Fruit fly (Drosophila melanogaster): ENCODE results near the gene CG13358.

CG13358 gene

DNA sequence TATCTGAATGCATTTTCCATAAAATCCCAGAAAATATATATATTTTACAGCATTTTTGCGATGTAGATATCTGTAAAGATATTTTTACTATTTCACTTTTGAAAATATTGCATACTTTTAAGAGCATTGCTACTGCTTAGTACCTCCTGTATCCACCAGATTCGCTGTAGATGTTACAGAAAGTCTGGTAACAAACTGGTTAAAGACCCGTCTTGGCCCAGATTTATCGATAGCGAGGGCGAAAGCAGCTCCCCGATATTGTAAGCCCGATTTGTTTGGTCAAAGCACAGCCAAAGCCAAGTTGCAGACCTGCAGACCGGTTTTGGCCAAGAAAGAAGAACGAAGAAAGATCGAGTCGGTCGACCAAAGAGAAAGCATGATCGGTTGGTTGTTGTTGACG, 20.3 kb downstream of the CG13358 start, which contains the start of gene tw:
Gene tw (plus strand): TSS at position 291 of the 400 bp plus-strand sequence.
- TF ChIP-seq CTCF (optimal IDR thresholded peaks at IDR 0.05): peak; percentile 82 to 87
- no peak for TF ChIP-seq CG8478 (optimal IDR thresholded peaks at IDR 0.05)

DNA sequence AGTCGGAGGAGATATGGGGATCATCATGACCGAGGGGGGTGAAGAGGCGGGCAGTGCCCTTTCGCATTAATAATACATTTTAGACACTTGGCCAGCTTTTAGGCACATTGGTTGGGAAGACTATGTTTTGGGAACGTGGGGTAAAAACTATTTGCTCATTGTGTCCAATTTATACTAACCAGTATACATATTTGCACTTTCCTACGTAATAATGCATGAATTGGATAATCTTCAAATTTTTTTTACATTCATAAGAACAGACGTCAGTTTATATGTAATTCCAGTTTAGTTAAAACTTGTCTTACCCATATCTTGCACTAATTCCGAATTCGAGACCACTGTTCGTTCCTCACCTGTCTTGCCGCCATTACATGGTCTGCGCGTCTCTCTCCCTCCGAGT, 25.4 kb downstream of the CG13358 start:
- TF ChIP-seq CG8478 (optimal IDR thresholded peaks at IDR 0.05) (no peak), CTCF (optimal IDR thresholded peaks at IDR 0.05) (no peak)

DNA sequence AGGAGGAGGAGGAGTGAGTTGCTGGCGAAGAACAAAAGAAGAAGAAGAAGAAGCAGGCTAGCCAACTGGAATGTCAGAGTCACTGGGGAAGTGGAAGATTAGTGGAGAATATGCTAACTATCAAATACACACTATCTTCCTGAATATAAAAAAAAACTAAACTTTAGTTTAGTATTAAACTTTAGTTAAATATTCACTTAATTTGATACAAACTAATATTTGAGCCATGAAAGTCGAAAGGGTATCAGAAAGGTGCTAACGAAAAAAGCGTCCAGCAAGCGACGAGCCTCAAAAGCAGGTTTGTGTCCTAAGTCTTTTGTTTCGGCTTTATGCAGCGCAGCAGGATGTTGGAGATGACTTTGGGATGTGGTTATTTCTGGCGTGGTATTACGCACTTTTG, 29.5 kb downstream of the CG13358 start:
- TF ChIP-seq CG8478 (optimal IDR thresholded peaks at IDR 0.05) (no peak), CTCF (optimal IDR thresholded peaks at IDR 0.05) (no peak)

DNA sequence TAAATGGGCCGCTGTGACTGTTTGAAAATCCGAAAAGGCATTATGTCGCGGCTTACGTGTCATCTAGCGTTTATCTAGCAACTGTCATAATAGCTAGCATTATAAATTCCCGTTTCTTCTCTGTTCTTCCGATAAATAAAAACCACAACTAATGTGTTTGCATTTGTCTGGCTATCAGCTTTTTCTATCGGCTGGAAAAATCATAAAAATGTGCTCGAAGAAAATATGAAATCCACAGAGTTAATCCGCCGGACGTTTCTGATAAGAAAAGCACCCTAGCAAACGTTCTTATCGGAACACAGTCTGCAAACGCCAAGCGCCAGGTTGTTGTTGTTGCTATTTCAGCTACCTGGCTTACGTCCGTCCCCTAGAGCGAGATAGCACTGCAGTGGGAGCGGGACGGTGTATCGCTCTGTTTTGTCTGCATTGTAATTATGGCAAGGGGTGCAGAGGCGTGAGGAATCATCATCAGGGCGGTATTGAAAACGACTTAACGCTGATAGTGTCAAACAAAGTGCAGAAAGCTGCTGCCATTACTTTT, 30.5 kb downstream of the CG13358 start:
- TF ChIP-seq CTCF (optimal IDR thresholded peaks at IDR 0.05) (no peak), CG8478 (optimal IDR thresholded peaks at IDR 0.05) (no peak)

DNA sequence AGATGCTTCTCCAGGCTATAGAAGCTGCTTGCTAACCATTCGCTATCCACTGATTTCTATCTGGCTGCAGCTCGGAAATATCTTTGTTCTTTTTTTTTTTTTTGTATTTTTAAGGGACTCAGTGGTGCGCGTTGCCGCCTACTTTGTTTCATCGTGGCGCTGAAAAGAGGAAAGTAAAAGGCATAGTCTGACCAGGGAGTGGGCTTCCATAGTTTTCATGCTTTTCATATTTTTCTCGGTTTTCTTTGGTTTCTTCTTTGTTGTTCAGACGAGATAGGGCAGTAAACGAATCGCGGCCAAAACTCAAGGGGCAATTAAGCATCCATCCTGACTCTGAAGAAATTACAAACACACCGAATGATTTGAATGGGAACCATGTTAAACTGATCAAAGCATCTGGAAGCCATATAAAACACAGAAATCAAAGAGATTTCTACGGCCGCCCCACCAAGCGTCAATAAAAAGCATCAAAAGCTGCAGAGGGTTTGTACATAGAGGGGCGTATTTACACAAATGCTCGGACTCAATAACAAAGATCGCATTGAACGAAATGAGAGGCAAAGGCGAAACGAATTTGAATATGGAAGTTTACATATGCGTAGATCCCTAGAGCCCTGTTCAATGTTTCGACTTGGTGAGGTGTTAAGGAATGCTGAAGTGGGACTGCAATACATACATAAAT, 32.3 kb downstream of the CG13358 start:
- TF ChIP-seq CTCF (optimal IDR thresholded peaks at IDR 0.05): no peak
- TF ChIP-seq CG8478 (optimal IDR thresholded peaks at IDR 0.05): no peak

DNA sequence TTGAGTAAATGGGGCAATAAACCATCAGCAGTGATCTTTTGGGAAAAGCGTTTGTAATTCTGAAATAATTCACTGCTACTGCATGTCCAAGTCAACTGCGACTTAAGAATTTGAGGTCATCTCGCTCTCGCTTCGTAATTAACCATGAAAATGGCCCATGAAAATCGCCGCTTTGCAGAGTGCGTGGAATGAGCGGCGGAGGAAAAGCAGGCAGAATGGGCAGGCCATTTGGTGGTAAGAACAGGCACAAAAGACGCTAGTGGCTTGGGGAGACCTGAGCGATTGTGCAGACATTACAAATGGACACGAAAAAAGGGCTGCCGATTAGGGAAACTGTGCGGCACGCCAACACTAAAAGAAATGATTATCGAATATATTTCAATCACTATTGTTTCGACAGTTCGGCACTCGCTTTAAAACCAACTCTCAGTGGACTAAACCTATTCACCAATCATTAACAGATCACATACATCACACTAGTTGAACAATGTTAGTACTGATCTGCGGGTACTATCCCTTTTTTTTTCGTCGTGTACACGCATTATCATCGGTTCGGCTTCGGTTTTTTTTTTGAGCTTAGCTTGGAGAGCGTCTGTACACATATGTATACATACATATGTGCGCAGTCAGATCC, 33.2 kb downstream of the CG13358 start:
- TF ChIP-seq CTCF (optimal IDR thresholded peaks at IDR 0.05) (no peak), CG8478 (optimal IDR thresholded peaks at IDR 0.05) (no peak)

DNA sequence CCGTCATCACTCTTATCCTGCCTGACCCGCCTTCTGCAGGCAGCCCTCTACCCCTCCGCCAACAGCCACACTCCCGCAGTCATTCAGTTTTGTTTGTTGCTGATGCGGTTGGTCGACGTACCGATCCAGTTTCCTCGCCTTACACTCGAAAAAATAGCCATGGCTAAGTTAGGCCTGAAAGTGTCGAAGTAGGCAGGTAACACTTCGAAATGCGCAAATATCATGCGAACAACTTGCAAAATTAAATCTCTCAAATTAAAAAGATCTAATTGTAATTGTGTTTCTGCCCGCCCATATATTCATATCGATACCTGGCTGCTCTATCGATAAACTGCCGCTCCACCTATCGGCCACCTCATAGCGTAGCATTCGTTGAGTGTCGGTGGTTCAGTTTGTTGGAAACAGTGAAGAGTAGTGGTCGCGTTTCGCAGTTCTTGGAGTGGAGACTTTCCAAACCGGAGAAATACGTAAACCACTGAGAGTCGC, 35.0 kb downstream of the CG13358 start, which contains the start of gene fz3:
Gene fz3 (plus strand): TSS at position 307 of the 486 bp plus-strand sequence.
- TF ChIP-seq CTCF (optimal IDR thresholded peaks at IDR 0.05) (peak; percentile 75), CG8478 (optimal IDR thresholded peaks at IDR 0.05) (no peak)

DNA sequence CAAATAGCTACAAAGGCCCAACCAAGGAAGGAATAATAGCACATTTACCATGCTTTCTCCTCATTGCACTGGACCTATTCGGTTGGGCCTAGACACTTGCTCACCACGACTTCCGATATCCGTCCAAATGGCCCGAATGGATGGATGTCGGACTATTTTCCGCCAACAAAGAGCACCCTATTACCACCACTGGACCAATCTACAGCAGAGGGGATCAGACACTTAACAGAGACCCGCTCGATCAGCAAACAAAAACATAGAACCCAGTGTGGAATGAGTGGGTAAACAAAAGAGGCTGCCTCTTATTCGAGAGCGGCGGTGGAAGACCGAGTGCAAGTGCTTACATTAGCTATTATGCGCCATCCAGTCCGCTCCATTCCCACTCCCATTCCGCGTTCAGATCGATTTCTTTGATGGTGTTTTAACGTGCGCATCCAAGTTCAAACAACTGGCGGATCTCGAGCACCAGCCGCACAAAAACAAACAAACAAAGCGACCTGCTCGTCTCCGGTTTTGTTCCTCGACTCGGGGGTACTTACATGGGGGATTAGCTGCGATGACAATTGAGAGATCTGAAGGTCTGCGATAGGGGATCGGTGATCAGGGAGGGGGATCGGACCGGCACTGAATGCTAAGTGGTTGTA, 36.1 kb downstream of the CG13358 start:
- TF ChIP-seq CTCF (optimal IDR thresholded peaks at IDR 0.05) (no peak), CG8478 (optimal IDR thresholded peaks at IDR 0.05) (no peak)

DNA sequence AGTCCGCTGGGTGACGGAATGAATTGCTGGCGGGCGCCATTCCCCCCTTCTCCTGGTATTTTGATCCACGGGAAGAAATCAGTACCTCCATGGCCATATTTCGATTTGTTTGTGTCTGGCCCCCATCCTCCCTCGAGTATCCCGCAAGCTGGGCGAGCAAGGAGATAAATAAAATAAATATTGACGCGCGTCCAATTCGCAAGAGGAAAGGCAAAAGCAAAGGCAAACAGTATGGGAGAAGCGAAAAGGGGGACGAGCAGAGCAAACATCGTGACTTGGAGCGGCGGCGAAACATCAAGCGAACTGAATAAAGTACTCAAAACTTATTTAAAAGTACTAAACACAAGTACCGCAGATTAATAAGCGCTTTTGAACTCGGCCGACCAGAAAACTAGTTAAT, 36.8 kb downstream of the CG13358 start:
- no peak for TF ChIP-seq CTCF (optimal IDR thresholded peaks at IDR 0.05)
- TF ChIP-seq CG8478 (optimal IDR thresholded peaks at IDR 0.05): no peak

DNA sequence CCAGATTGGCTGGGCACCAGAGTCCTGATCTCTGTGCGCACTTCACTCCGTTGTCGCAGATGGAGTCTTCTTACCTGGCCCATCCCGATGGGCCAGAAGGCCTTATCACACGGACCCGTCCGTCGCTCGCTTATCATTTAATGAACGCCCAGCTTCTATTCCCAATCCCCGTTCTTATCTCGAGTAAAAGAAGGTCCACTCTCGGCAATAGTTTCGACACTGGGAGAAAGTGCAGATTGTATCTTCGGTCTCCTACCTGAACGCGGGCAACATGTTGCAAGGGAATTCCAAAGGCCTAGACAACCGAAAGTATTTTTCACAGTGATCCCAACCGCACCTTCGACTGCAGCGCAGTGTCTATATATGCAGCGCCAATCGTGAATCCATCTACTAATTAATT, 38.6 kb downstream of the CG13358 start:
- no peak for TF ChIP-seq CG8478 (optimal IDR thresholded peaks at IDR 0.05)
- no peak for TF ChIP-seq CTCF (optimal IDR thresholded peaks at IDR 0.05)

DNA sequence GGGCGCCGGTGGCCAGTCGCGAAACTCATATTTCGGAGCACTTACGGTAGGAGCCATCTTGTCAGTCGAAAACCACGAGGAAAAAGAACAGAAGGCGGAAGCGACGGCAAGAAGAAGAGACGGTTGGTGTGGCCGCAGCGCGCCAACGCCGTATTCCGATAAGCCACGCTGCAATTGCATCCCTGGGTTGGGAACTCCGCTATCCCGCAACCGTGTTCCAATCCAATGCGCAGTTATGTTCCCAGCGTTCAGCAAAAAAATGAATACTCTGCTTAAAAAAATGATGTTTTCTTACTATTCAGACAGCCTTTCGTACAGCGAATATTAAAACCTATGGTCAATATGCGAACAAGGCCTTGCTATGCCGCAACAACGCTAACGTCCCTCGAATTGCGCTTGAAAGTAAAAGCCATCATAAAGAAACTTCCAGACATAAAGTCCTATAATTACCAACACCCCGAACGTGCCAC, 39.6 kb downstream of the CG13358 start, which contains the start of gene RpL22:
Gene RpL22 (minus strand): TSS at position 92 of the 470 bp plus-strand sequence.
- TF ChIP-seq CTCF (optimal IDR thresholded peaks at IDR 0.05): peak; percentile 66 to 69
- TF ChIP-seq CG8478 (optimal IDR thresholded peaks at IDR 0.05): no peak

DNA sequence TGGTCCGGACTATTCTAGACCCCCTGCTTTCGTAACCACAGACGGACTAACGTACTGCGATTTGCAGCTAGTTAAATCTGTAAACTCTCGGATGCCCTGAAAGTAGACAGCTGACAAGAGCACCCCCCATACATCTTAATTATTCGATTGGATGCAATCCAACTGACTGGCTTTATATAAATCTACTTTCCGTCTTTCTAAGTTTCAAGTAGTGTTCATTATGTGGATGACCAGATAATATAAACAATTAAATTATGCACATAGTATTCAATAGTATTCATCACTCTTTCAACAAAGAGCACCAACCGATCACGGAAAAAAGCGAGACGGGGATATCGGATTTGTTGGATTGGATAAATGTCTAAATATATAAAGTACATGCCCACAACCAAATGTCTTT, 42.7 kb downstream of the CG13358 start:
- no peak for TF ChIP-seq CG8478 (optimal IDR thresholded peaks at IDR 0.05)
- TF ChIP-seq CTCF (optimal IDR thresholded peaks at IDR 0.05): no peak

DNA sequence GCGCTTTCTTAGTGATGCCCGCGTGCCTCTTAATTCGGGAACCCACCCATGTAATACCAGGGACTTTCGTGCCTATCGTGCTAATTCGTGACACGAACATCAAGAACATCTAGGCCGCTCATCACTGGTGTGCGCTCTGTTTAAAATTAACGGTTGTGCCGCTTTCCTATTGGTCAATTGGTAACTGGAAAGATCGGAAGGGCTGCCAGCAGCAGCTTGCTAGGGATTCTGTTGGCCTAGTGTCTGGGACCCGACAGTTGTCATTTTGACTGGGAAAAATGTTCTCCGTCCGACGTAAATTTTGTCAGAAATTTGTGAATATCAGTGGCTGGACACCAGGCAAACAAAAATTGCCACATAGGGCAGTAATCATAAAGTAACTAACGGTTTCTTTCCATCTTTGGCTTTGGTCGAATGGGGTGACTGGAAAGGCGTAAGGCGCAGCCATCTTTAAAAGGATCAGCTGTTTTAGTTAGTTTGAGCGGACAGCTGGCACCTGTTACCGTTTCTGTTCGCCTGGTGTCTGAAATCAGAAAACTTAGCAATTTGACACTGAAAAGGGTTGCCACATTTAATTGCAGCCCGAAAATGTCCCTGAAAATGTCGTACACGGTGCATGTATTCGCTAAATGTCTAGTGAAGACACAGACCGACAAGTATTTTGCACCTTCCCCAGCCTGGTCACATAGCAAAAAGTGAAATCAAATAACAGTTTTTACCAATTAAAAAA, 45.7 kb downstream of the CG13358 start, which contains the start of gene CG5273:
Gene CG5273 (plus strand): TSS at position 703 of the 730 bp plus-strand sequence.
- TF ChIP-seq CTCF (optimal IDR thresholded peaks at IDR 0.05) (peak; percentile 60 to 68), CG8478 (optimal IDR thresholded peaks at IDR 0.05) (no peak)

DNA sequence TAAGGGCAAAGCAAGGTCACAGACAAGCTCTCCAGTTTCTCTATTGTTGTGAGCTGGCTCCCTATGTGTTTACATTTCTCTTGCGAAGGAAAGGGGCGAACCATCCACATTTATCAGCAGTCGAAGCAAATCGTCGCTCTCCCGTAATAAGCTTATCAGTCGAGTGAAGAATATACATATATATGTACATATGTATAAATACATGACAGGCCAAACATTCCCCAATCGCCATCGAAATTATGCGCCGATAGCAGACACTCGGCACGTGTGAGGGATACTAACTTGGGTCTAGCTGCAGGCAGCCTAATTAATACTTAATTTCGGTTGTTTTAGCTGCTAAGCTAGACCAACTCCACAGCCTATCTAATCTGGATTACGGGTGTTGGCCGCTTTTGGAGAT, 47.9 kb downstream of the CG13358 start:
- TF ChIP-seq CTCF (optimal IDR thresholded peaks at IDR 0.05) (no peak), CG8478 (optimal IDR thresholded peaks at IDR 0.05) (no peak)

Measured in S2 (cell line).